Worm (Caenorhabditis elegans) whole organism, early embryonic: ENCODE data around the gene dyf-4.

ENCODE experiments used
- B0310.2 ChIP-seq: sonication (generic microtip); optimal IDR thresholded peaks from 2 replicates; lab custom pipeline; 2016; ENCODE audit warnings: mild to moderate bottlenecking, missing genetic modification characterization, missing compliant biosample characterization
- F13C5.2 ChIP-seq: sonication (generic microtip); optimal IDR thresholded peaks from 2 replicates; lab custom pipeline; 2017; ENCODE audit warnings: mild to moderate bottlenecking, missing genetic modification characterization, inconsistent platforms, missing compliant biosample characterization
- aly-1 ChIP-seq: sonication (generic microtip); optimal IDR thresholded peaks from 2 replicates; lab custom pipeline; 2016; ENCODE audit warnings: missing genetic modification characterization, missing compliant biosample characterization
- ama-1 ChIP-seq: fragments of 150-350 bp; optimal IDR thresholded peaks from 2 replicates; lab custom pipeline; 2014
- ceh-13 ChIP-seq: fragments of 200-800 bp; sonication (Bioruptor generic); optimal IDR thresholded peaks from 2 replicates; lab custom pipeline; 2018; ENCODE audit warnings: mild to moderate bottlenecking, missing genetic modification characterization, missing compliant biosample characterization
- ceh-36 ChIP-seq: sonication (generic microtip); optimal IDR thresholded peaks from 2 replicates; lab custom pipeline; 2016; ENCODE audit warnings: missing genetic modification characterization, inconsistent platforms, missing compliant biosample characterization
- flt-1 ChIP-seq: fragments of 200-800 bp; sonication (Bioruptor generic); IDR thresholded peaks from 2 replicates; pipeline ENCODE4 v1.3.6; 2022; ENCODE audit warnings: missing genetic modification characterization, missing compliant biosample characterization
- pes-1 ChIP-seq: fragments of 200-800 bp; sonication (Bioruptor generic); IDR thresholded peaks from 2 replicates; pipeline ENCODE4 v1.3.6; 2022; ENCODE audit warnings: missing genetic modification reagents, missing genetic modification characterization, missing compliant biosample characterization
- sea-1 ChIP-seq: fragments of 200-800 bp; sonication (Bioruptor generic); conservative IDR thresholded peaks from 2 replicates; pipeline ENCODE4 v1.3.6; 2022; ENCODE audit warnings: missing genetic modification characterization, missing compliant biosample characterization
- tbx-11 ChIP-seq: fragments of 200-800 bp; sonication (Bioruptor generic); IDR thresholded peaks from 2 replicates; pipeline ENCODE4 v1.3.6; 2022; ENCODE audit warnings: missing genetic modification characterization, missing compliant biosample characterization
- tbx-37 ChIP-seq: fragments of 200-800 bp; sonication (Bioruptor generic); conservative IDR thresholded peaks from 2 replicates; pipeline ENCODE4 v1.3.6; 2022; ENCODE audit warnings: missing genetic modification reagents, missing genetic modification characterization, missing compliant biosample characterization
- tra-4 ChIP-seq: sonication (generic microtip); optimal IDR thresholded peaks from 2 replicates; lab custom pipeline; 2017; ENCODE audit warnings: missing genetic modification characterization, missing compliant biosample characterization

DNA sequence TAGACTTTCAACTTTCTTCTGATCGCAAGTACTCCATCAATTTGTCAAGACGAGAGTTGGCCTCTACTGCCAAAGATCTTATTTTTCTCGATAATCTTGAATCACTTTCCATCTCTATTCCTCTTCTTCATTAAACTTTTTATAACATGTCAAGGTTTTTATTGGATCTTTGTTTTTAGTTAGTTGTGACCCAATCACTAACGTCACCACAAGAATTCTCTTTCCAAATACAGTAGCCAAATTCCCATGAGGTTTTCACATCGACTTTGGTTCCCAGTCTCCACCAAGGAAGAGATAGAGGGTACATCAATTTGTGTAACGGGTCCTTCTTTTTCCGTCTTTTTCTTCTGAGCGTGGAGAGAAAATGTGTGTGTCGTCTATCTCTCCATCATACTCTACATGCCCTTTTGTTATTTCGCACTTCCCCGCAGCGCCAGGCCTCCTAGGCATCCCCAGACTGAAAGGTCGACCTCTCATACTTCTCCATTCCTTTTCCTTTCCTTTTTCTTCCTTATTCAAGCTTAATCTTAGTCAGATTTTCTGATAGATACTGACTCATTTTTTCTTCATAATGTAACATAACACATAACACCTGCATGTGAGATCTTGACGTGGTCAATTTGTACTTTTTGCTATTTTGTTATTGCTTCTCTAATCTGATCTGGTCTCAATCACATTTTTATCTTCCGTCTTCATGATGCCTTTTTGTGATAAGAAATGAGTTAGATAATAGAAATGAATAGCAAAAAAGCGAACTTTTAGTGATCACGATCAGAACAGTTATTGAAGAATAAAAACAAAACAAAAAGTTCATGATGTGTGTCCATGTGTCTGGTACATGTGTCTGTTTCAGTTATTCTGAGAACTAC, 13.7 kb upstream of the dyf-4 start:
- TF ChIP-seq ceh-36 (tag; lab: Kevin White, UChicago) (no peak), tbx-37 (GFP tag; lab: Robert Waterston, UW) (no peak), ama-1 (lab: Kevin White, UChicago) (no peak), sea-1 (GFP tag; lab: Robert Waterston, UW) (no peak), tbx-11 (GFP tag; lab: Robert Waterston, UW) (no peak), aly-1 (tag; lab: Kevin White, UChicago) (no peak), B0310.2 (tag; lab: Kevin White, UChicago) (no peak), F13C5.2 (no peak), tra-4 (no peak), pes-1 (GFP tag; lab: Robert Waterston, UW) (no peak), ceh-13 (GFP tag; lab: Kevin White, UChicago) (no peak), flt-1 (GFP tag; lab: Robert Waterston, UW) (no peak)
